Worm (Caenorhabditis elegans) whole organism, late embryonic: ENCODE measurements around the gene C36A4.10.
A peak's percentile ranks its signal among the peaks of the same experiment; 100 is the strongest.

Experiments used
- F13H6.1 ChIP-seq: sonication (generic microtip); optimal IDR thresholded peaks from 2 replicates; lab custom pipeline; 2016; ENCODE audit warnings: missing genetic modification characterization, missing compliant biosample characterization
- K02D7.2 ChIP-seq: sonication (generic microtip); optimal IDR thresholded peaks from 2 replicates; lab custom pipeline; 2017; ENCODE audit warnings: mild to moderate bottlenecking, missing genetic modification characterization, missing compliant biosample characterization
- K09A11.1 ChIP-seq: sonication (generic microtip); optimal IDR thresholded peaks from 2 replicates; lab custom pipeline; 2017; ENCODE audit warnings: antibody characterized with exemption, mild to moderate bottlenecking, missing genetic modification characterization, missing compliant biosample characterization; ENCODE audit not compliant: insufficient read depth
- T23F11.4 ChIP-seq: fragments of 200-800 bp; sonication (Bioruptor generic); optimal IDR thresholded peaks from 2 replicates; lab custom pipeline; 2018; ENCODE audit warnings: mild to moderate bottlenecking, missing genetic modification characterization, missing compliant biosample characterization
- Y22D7AL.16 ChIP-seq: sonication (generic microtip); optimal IDR thresholded peaks from 2 replicates; lab custom pipeline; 2016; ENCODE audit warnings: missing genetic modification characterization, missing compliant biosample characterization
- ama-1 ChIP-seq: fragments of 150-350 bp; optimal IDR thresholded peaks from 2 replicates; lab custom pipeline; 2014
- ceh-22 ChIP-seq: sonication (generic microtip); optimal IDR thresholded peaks from 2 replicates; lab custom pipeline; 2017; ENCODE audit warnings: missing biosample characterization, missing genetic modification characterization
- ceh-24 ChIP-seq: sonication (generic microtip); optimal IDR thresholded peaks from 2 replicates; lab custom pipeline; 2016; ENCODE audit warnings: mild to moderate bottlenecking, missing genetic modification characterization, missing compliant biosample characterization
- ceh-30 ChIP-seq: fragments of 150-350 bp; optimal IDR thresholded peaks from 2 replicates; lab custom pipeline; 2014; ENCODE audit warnings: missing biosample characterization, missing genetic modification characterization
- ceh-31 ChIP-seq: sonication (generic microtip); optimal IDR thresholded peaks from 2 replicates; lab custom pipeline; 2016; ENCODE audit warnings: missing genetic modification characterization, missing compliant biosample characterization
- ceh-34 ChIP-seq: sonication (generic microtip); optimal IDR thresholded peaks from 2 replicates; lab custom pipeline; 2016; ENCODE audit warnings: mild to moderate bottlenecking, missing genetic modification characterization, missing compliant biosample characterization
- che-1 ChIP-seq: sonication (generic microtip); optimal IDR thresholded peaks from 2 replicates; lab custom pipeline; 2016; ENCODE audit warnings: mild to moderate bottlenecking, missing genetic modification characterization, missing compliant biosample characterization
- dmd-4 ChIP-seq: sonication (generic microtip); optimal IDR thresholded peaks from 2 replicates; lab custom pipeline; 2016; ENCODE audit warnings: borderline replicate concordance, missing genetic modification characterization, missing compliant biosample characterization
- dve-1 ChIP-seq: sonication (generic microtip); optimal IDR thresholded peaks from 2 replicates; lab custom pipeline; 2017; ENCODE audit warnings: antibody characterized with exemption, mild to moderate bottlenecking, missing genetic modification characterization, missing compliant biosample characterization
- elt-2 ChIP-seq: sonication (generic microtip); optimal IDR thresholded peaks from 2 replicates; lab custom pipeline; 2016; ENCODE audit warnings: missing genetic modification reagents, missing genetic modification characterization, missing compliant biosample characterization
- elt-4 ChIP-seq: sonication (generic microtip); optimal IDR thresholded peaks from 2 replicates; lab custom pipeline; 2016; ENCODE audit warnings: missing genetic modification characterization, missing compliant biosample characterization
- ets-4 ChIP-seq: sonication (generic microtip); optimal IDR thresholded peaks from 2 replicates; lab custom pipeline; 2016; ENCODE audit warnings: missing genetic modification characterization, missing compliant biosample characterization
- eyg-1 ChIP-seq: sonication (generic microtip); optimal IDR thresholded peaks from 2 replicates; lab custom pipeline; 2016; ENCODE audit warnings: missing genotype, missing genetic modification characterization, missing compliant biosample characterization
- fax-1 ChIP-seq: sonication (generic microtip); optimal IDR thresholded peaks from 2 replicates; lab custom pipeline; 2016; ENCODE audit warnings: missing genotype, missing genetic modification characterization, missing compliant biosample characterization
- gmeb-2 ChIP-seq: sonication (generic microtip); optimal IDR thresholded peaks from 2 replicates; lab custom pipeline; 2016; ENCODE audit warnings: missing genetic modification characterization, inconsistent platforms, missing compliant biosample characterization
- hlh-15 ChIP-seq: sonication (generic microtip); optimal IDR thresholded peaks from 2 replicates; lab custom pipeline; 2016; ENCODE audit warnings: missing genetic modification characterization, missing compliant biosample characterization
- hlh-6 ChIP-seq: sonication (generic microtip); optimal IDR thresholded peaks from 2 replicates; lab custom pipeline; 2016; ENCODE audit warnings: missing genotype, missing genetic modification characterization, missing compliant biosample characterization
- hlh-8 ChIP-seq: sonication (generic microtip); optimal IDR thresholded peaks from 2 replicates; lab custom pipeline; 2016; ENCODE audit warnings: missing genotype, missing genetic modification characterization, missing compliant biosample characterization
- lim-6 ChIP-seq: sonication (generic microtip); optimal IDR thresholded peaks from 2 replicates; lab custom pipeline; 2016; ENCODE audit warnings: missing genetic modification characterization, missing compliant biosample characterization
- nfya-1 ChIP-seq: sonication (generic microtip); optimal IDR thresholded peaks from 2 replicates; lab custom pipeline; 2017; ENCODE audit warnings: missing genetic modification characterization, mild to moderate bottlenecking, missing compliant biosample characterization, antibody characterized with exemption, moderate library complexity
- nhr-11 ChIP-seq: fragments of 150-350 bp; optimal IDR thresholded peaks from 2 replicates; lab custom pipeline; 2014; ENCODE audit warnings: missing biosample characterization, missing genetic modification characterization
- nhr-232 ChIP-seq: sonication (generic microtip); optimal IDR thresholded peaks from 2 replicates; lab custom pipeline; 2016; ENCODE audit warnings: missing genetic modification characterization, missing compliant biosample characterization
- pag-3 ChIP-seq: sonication (generic microtip); optimal IDR thresholded peaks from 2 replicates; lab custom pipeline; 2016; ENCODE audit warnings: missing compliant biosample characterization, missing genetic modification characterization, borderline replicate concordance
- pat-9 ChIP-seq: fragments of 200-800 bp; sonication (Bioruptor generic); optimal IDR thresholded peaks from 2 replicates; lab custom pipeline; 2018; ENCODE audit warnings: mild to moderate bottlenecking, missing genetic modification characterization, moderate library complexity, missing compliant biosample characterization
- pax-1 ChIP-seq: fragments of 150-350 bp; optimal IDR thresholded peaks from 2 replicates; lab custom pipeline; 2014; ENCODE audit warnings: missing biosample characterization, missing genetic modification characterization
- pha-4 ChIP-seq: fragments of 150-350 bp; optimal IDR thresholded peaks from 2 replicates; lab custom pipeline; 2018; ENCODE audit warnings: missing biosample characterization, missing genetic modification reagents, missing genetic modification characterization
- pros-1 ChIP-seq: fragments of 150-350 bp; optimal IDR thresholded peaks from 2 replicates; lab custom pipeline; 2014; ENCODE audit warnings: missing biosample characterization, missing genetic modification reagents, missing genetic modification characterization
- ref-2 ChIP-seq: sonication (generic microtip); optimal IDR thresholded peaks from 2 replicates; lab custom pipeline; 2016; ENCODE audit warnings: missing genetic modification characterization, missing compliant biosample characterization
- rnt-1 ChIP-seq: sonication (generic microtip); optimal IDR thresholded peaks from 2 replicates; lab custom pipeline; 2016; ENCODE audit warnings: missing genetic modification characterization, missing compliant biosample characterization
- syd-9 ChIP-seq: sonication (generic microtip); optimal IDR thresholded peaks from 2 replicates; lab custom pipeline; 2016; ENCODE audit warnings: mild to moderate bottlenecking, missing genetic modification characterization, moderate library complexity, missing compliant biosample characterization
- tbx-7 ChIP-seq: sonication (generic microtip); optimal IDR thresholded peaks from 2 replicates; lab custom pipeline; 2016; ENCODE audit warnings: missing genotype, missing genetic modification characterization, missing compliant biosample characterization
- unc-3 ChIP-seq, 2 experiments: fragments of 200-800 bp in 1 of 2; sonication (Bioruptor generic) in 1 of 2; sonication (generic microtip) in 1 of 2; conservative IDR thresholded peaks in 1 of 2; optimal IDR thresholded peaks in 1 of 2; 2 replicates each; pipeline versions ENCODE4 v1.3.6 to Lab custom; 2016 to 2022; ENCODE audit warnings: missing compliant biosample characterization in 2 of 2, missing genetic modification characterization in 2 of 2, missing genetic modification reagents in 1 of 2
- unc-86 ChIP-seq: sonication (generic microtip); optimal IDR thresholded peaks from 2 replicates; lab custom pipeline; 2016; ENCODE audit warnings: missing genetic modification characterization, missing compliant biosample characterization

Gene C36A4.10

DNA sequence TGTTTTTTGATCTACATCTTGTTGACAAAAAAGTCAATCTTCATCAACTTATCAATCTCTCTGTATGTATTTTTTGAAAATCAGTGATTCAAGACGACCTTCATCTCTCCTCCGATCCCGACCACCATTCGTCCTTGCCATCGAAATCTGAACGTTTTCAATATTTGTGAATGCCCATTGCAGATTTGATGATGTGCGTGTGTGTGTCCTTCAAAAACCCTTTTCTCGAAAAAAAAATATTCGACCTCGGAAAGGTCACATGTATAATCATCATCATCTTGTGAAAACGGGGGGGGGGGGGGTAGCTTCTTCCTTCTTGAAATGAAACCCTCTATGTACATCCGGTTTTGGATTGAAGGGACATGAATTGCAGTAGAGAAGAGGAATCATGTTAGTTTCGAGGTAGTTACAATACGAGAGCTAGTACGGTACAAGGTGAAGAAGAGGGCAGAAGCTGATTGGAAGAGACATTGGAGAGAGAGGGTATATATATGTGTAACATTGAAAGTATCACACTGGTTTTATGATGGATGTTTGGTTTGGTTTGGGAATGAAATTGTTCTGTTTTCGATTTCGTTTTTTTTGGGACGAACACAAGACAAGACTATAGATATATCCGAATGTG, 18.8 kb downstream of the C36A4.10 start:
- TF ChIP-seq eyg-1 (tag; lab: Kevin White, UChicago) (no peak), gmeb-2 (peak; percentile 3)

DNA sequence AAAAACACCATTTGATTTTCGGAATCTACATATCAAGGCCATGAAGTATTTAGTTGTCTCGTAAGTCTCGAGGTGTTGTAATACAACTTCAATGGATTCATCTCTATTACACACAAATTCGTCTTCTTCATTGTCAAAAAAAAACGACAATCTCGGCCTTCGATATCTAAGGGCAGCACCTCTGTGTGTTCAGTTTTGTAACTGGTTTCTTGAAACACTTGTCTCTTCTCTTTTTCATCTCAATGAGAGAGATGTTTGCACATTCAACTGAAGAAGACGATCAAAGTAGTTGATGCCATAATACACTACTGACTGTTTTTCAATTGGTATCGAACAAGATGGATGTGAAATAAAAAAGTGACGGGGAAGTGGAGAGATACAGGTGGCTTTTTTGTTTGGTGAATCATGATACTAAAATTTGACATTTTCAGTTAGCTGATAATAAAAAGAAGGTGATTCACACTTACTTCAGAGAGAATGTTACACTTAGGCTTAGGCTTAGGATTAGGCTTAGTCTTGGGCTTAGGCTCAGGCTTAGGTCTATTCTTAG, 19.8 kb downstream of the C36A4.10 start:
- peak; percentile 7 for TF ChIP-seq ama-1 (lab: Kevin White, UChicago)
- no peak for TF ChIP-seq Y22D7AL.16 (tag; lab: Kevin White, UChicago)
- TF ChIP-seq, all 69 proteins: peak for 1

ce11 chrIII:3809008-3809407, 22.3 kb downstream of the C36A4.10 start, which contains the start of gene toh-1:
Gene toh-1 (minus strand): TSS chrIII:3809030.
- TF ChIP-seq hlh-6 (tag; lab: Kevin White, UChicago) (no peak), ceh-22 (tag; lab: Kevin White, UChicago) (no peak), ceh-31 (tag; lab: Kevin White, UChicago) (no peak), ets-4 (tag; lab: Kevin White, UChicago) (no peak), ceh-24 (tag; lab: Kevin White, UChicago) (no peak), pha-4 (tag; lab: Kevin White, UChicago) (no peak), ceh-30 (no peak), unc-86 (no peak), pag-3 (tag; lab: Kevin White, UChicago) (no peak)
- TF ChIP-seq, all 69 proteins: peak for 0

DNA sequence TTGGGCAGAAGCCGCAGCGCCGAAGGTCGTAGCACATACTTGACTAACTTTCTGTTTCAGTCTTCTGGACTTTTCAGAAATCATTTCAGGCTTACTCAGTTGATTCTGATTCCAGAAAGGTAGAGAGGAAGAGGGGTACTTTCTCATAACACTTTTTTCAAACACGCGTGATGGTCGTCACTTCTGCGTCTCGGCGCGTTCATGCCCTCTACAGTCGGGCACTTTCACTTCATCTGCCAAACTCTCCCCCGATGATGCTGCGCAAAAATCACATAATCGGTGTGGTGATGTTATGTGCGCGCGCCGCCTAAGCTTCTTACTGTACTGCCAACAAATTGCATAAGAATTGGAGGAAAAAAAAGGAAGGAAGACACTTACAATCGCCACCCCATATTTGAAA, 23.7 kb downstream of the C36A4.10 start:
- no peak for TF ChIP-seq syd-9 (tag; lab: Kevin White, UChicago)
- no peak for TF ChIP-seq K09A11.1 (tag; lab: Kevin White, UChicago)
- no peak for TF ChIP-seq ref-2 (tag; lab: Kevin White, UChicago)
- TF ChIP-seq nhr-232 (tag; lab: Kevin White, UChicago), result no peak
- no peak for TF ChIP-seq F13H6.1
- no peak for TF ChIP-seq nhr-11
- TF ChIP-seq ceh-30, result no peak
- no peak for TF ChIP-seq ceh-22 (tag; lab: Kevin White, UChicago)
- TF ChIP-seq pha-4 (tag; lab: Kevin White, UChicago), result no peak
- no peak for TF ChIP-seq pax-1
- no peak for TF ChIP-seq tbx-7 (tag; lab: Kevin White, UChicago)
- TF ChIP-seq ceh-34 (tag; lab: Kevin White, UChicago), result no peak
- TF ChIP-seq rnt-1 (tag; lab: Kevin White, UChicago), result no peak
- no peak for TF ChIP-seq hlh-8 (tag; lab: Kevin White, UChicago)
- no peak for TF ChIP-seq ceh-31 (tag; lab: Kevin White, UChicago)
- TF ChIP-seq T23F11.4 (GFP tag; lab: Kevin White, UChicago), result no peak
- no peak for TF ChIP-seq nfya-1
- TF ChIP-seq K02D7.2 (tag; lab: Kevin White, UChicago), result no peak
- no peak for TF ChIP-seq unc-86
- no peak for TF ChIP-seq fax-1

DNA sequence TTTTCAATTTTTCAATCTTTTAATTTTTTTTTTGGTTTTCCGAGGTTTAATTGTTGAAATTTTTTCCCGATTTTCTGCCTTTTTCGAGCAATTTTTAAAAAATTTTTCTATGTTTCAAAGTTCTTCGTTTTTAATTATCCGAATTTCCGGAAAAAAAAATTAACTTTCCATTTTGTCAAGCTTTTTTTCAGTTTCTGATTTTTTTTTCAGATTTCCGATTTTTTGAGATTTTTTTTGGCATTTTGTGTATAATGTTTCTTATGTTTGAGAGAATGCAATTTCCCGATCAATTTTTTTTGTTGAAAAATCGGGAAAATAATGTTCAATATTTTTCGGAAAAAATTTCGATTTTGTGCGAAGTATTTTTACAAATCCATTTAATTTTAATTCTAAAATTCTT, 24.4 kb downstream of the C36A4.10 start:
- TF ChIP-seq lim-6 (tag; lab: Kevin White, UChicago), result no peak
- TF ChIP-seq, all 69 proteins: peak for 0

DNA sequence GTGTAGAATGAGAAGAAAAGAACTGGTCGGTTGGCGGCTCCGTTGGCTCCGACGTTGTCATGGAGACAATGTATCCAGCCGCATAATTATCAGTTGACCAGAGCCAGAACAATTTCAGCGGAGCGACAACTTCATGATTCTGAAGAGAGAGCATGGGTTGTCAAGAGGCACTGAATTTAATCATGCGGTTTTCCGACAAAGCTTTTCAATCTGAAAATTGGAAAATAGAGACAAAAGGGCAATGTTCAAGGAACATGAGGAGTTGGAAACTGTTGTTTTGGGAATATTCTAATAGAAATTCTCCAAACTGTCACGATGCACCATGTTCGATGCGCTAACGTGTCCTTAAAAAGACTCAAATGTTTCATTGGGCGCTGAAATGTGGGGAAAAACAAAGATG, 26.9 kb downstream of the C36A4.10 start, which contains the start of gene xbx-5:
TSS of gene xbx-5 (minus strand) at position 56 of the 400 bp plus-strand sequence.
- no peak for TF ChIP-seq ceh-24 (tag; lab: Kevin White, UChicago)
- no peak for TF ChIP-seq hlh-6 (tag; lab: Kevin White, UChicago)
- no peak for TF ChIP-seq elt-4 (tag; lab: Kevin White, UChicago)

ce11 chrIII:3803113-3803512, 28.2 kb downstream of the C36A4.10 start:
- TF ChIP-seq pag-3 (tag; lab: Kevin White, UChicago), result no peak
- no peak for TF ChIP-seq F13H6.1
- TF ChIP-seq dve-1 (tag; lab: Kevin White, UChicago), result no peak
- no peak for TF ChIP-seq unc-3 (GFP tag; conservative IDR thresholded peaks at IDR 0.05; lab: Robert Waterston, UW)
- no peak for TF ChIP-seq unc-3 (tag; optimal IDR thresholded peaks at IDR 0.05; lab: Kevin White, UChicago)
- TF ChIP-seq che-1 (tag; lab: Kevin White, UChicago), result no peak
- TF ChIP-seq tbx-7 (tag; lab: Kevin White, UChicago), result no peak
- no peak for TF ChIP-seq ref-2 (tag; lab: Kevin White, UChicago)
- TF ChIP-seq elt-2, result no peak
- no peak for TF ChIP-seq pat-9
- TF ChIP-seq dmd-4 (tag; lab: Kevin White, UChicago), result no peak
- no peak for TF ChIP-seq K09A11.1 (tag; lab: Kevin White, UChicago)
- no peak for TF ChIP-seq hlh-15
- no peak for TF ChIP-seq pros-1
